Fruit fly (Drosophila melanogaster) whole organism, embryonic: ENCODE data around the gene GstD5.
A peak's percentile ranks its signal among the peaks of the same experiment; 100 is the strongest.

Source experiments
- B-H2 ChIP-seq: fragments of 200-800 bp; sonication (Bioruptor generic); optimal IDR thresholded peaks from 2 replicates; lab custom pipeline; 2018; ENCODE audit warnings: missing biosample characterization, mild to moderate bottlenecking, missing genetic modification characterization
- CG10209 ChIP-seq: fragments of 200-800 bp; sonication (Bioruptor generic); optimal IDR thresholded peaks from 3 replicates; lab custom pipeline; 2017; ENCODE audit warnings: missing biosample characterization, mild to moderate bottlenecking, missing genetic modification characterization, missing genetic modification reagents
- CG11696 ChIP-seq: fragments of 200-800 bp; sonication (Bioruptor generic); IDR thresholded peaks from 2 replicates; pipeline ENCODE4 v1.3.6; 2022; ENCODE audit warnings: missing biosample characterization, missing genetic modification characterization
- CG12071 ChIP-seq: fragments of 200-800 bp; sonication (Bioruptor generic); optimal IDR thresholded peaks from 3 replicates; lab custom pipeline; 2018; ENCODE audit warnings: missing biosample characterization, mild to moderate bottlenecking, missing genetic modification characterization
- CG12299 ChIP-seq: fragments of 200-800 bp; sonication (Bioruptor generic); optimal IDR thresholded peaks from 2 replicates; lab custom pipeline; 2018; ENCODE audit warnings: missing biosample characterization, mild to moderate bottlenecking, missing genetic modification characterization
- CG13123 ChIP-seq: fragments of 200-800 bp; sonication (Bioruptor generic); optimal IDR thresholded peaks from 2 replicates; lab custom pipeline; 2016; ENCODE audit warnings: missing biosample characterization, missing genetic modification characterization
- CG13894 ChIP-seq: fragments of 200-800 bp; sonication (Bioruptor generic); optimal IDR thresholded peaks from 3 replicates; lab custom pipeline; 2018; ENCODE audit warnings: missing biosample characterization, mild to moderate bottlenecking, missing genetic modification characterization, moderate library complexity
- CG17829 ChIP-seq: fragments of 200-800 bp; optimal IDR thresholded peaks from 2 replicates; lab custom pipeline; 2019; ENCODE audit warnings: missing biosample characterization, mild to moderate bottlenecking, missing genetic modification characterization, moderate library complexity
- CG2129 ChIP-seq: fragments of 200-800 bp; sonication (Bioruptor generic); IDR thresholded peaks from 2 replicates; pipeline ENCODE4 v1.3.6; 2022; ENCODE audit warnings: missing biosample characterization, missing genetic modification characterization; ENCODE audit not compliant: partially characterized antibody
- CG2712 ChIP-seq: fragments of 200-800 bp; optimal IDR thresholded peaks from 3 replicates; lab custom pipeline; 2019; ENCODE audit warnings: missing biosample characterization, mild to moderate bottlenecking, missing genetic modification characterization, moderate library complexity
- CG30403 ChIP-seq: fragments of 200-800 bp; sonication (Bioruptor generic); optimal IDR thresholded peaks from 3 replicates; lab custom pipeline; 2016; ENCODE audit warnings: missing biosample characterization, missing genetic modification characterization
- CG3163 ChIP-seq: fragments of 200-800 bp; sonication (Bioruptor generic); optimal IDR thresholded peaks from 3 replicates; lab custom pipeline; 2016; ENCODE audit warnings: missing biosample characterization, missing genetic modification characterization
- CG32532 ChIP-seq: fragments of 200-800 bp; sonication (Bioruptor generic); IDR thresholded peaks from 2 replicates; pipeline ENCODE4 v1.3.6; 2022; ENCODE audit warnings: missing biosample characterization, missing genetic modification characterization
- CG32772 ChIP-seq: fragments of 200-800 bp; sonication (Bioruptor generic); IDR thresholded peaks from 2 replicates; pipeline ENCODE4 v1.3.6; 2022; ENCODE audit warnings: missing biosample characterization, missing genetic modification characterization
- CG3995 ChIP-seq: fragments of 200-800 bp; sonication (Bioruptor generic); optimal IDR thresholded peaks from 3 replicates; lab custom pipeline; 2016; ENCODE audit warnings: missing biosample characterization, missing genetic modification characterization
- CG4282 ChIP-seq: fragments of 200-800 bp; sonication (Bioruptor generic); optimal IDR thresholded peaks from 2 replicates; lab custom pipeline; 2016; ENCODE audit warnings: missing biosample characterization, missing genetic modification characterization
- CG7271 ChIP-seq: fragments of 200-800 bp; sonication (Bioruptor generic); optimal IDR thresholded peaks from 2 replicates; lab custom pipeline; 2018; ENCODE audit warnings: missing biosample characterization, mild to moderate bottlenecking, missing genetic modification characterization, moderate library complexity
- CG7928 ChIP-seq: fragments of 200-800 bp; sonication (Bioruptor generic); optimal IDR thresholded peaks from 2 replicates; lab custom pipeline; 2017; ENCODE audit warnings: missing biosample characterization, mild to moderate bottlenecking, missing genetic modification characterization
- CG7987 ChIP-seq: fragments of 200-800 bp; sonication (Bioruptor generic); optimal IDR thresholded peaks from 2 replicates; lab custom pipeline; 2018; ENCODE audit warnings: missing biosample characterization, mild to moderate bottlenecking, missing genetic modification characterization, moderate library complexity
- CG8089 ChIP-seq: fragments of 200-800 bp; sonication (Bioruptor generic); optimal IDR thresholded peaks from 3 replicates; lab custom pipeline; 2016; ENCODE audit warnings: missing biosample characterization, missing genetic modification characterization
- CG8944 ChIP-seq: fragments of 200-800 bp; sonication (Bioruptor generic); optimal IDR thresholded peaks from 3 replicates; lab custom pipeline; 2016; ENCODE audit warnings: missing biosample characterization, missing genetic modification characterization
- Camta ChIP-seq: fragments of 200-800 bp; sonication (Bioruptor generic); optimal IDR thresholded peaks from 2 replicates; lab custom pipeline; 2016; ENCODE audit warnings: missing biosample characterization, missing genetic modification characterization
- CkIIα-i1 ChIP-seq: fragments of 200-800 bp; sonication (Bioruptor generic); IDR thresholded peaks from 2 replicates; pipeline ENCODE4 v1.3.6; 2022; ENCODE audit warnings: missing biosample characterization, missing genetic modification characterization
- Dek ChIP-seq: fragments of 200-800 bp; sonication (Bioruptor generic); optimal IDR thresholded peaks from 3 replicates; lab custom pipeline; 2019; ENCODE audit warnings: missing biosample characterization, mild to moderate bottlenecking, missing genetic modification characterization, moderate library complexity
- Fer3 ChIP-seq: fragments of 200-800 bp; sonication (Bioruptor generic); optimal IDR thresholded peaks from 2 replicates; lab custom pipeline; 2018; ENCODE audit warnings: missing biosample characterization, mild to moderate bottlenecking, missing genetic modification characterization, moderate library complexity
- H2.0 ChIP-seq: fragments of 200-800 bp; sonication (Bioruptor generic); IDR thresholded peaks from 2 replicates; pipeline ENCODE4 v1.3.6; 2022; ENCODE audit warnings: missing biosample characterization, missing genetic modification characterization
- HHEX ChIP-seq: fragments of 200-800 bp; sonication (Bioruptor generic); optimal IDR thresholded peaks from 3 replicates; lab custom pipeline; 2017; ENCODE audit warnings: missing biosample characterization, mild to moderate bottlenecking, missing genetic modification characterization, missing genetic modification reagents
- Opbp ChIP-seq: fragments of 200-800 bp; sonication (Bioruptor generic); IDR thresholded peaks from 3 replicates; pipeline ENCODE4 v1.3.6; 2022; ENCODE audit warnings: missing biosample characterization, missing genetic modification characterization; ENCODE audit not compliant: partially characterized antibody
- Rfx ChIP-seq: fragments of 200-800 bp; sonication (Bioruptor generic); IDR thresholded peaks from 2 replicates; pipeline ENCODE4 v1.3.6; 2022; ENCODE audit warnings: missing biosample characterization, missing genetic modification characterization
- Six4 ChIP-seq: fragments of 200-800 bp; sonication (Bioruptor generic); optimal IDR thresholded peaks from 2 replicates; lab custom pipeline; 2016; ENCODE audit warnings: missing biosample characterization, missing genetic modification characterization
- Taf1 ChIP-seq: fragments of 200-800 bp; sonication (Bioruptor generic); IDR thresholded peaks from 2 replicates; pipeline ENCODE4 v1.3.6; 2022; ENCODE audit warnings: missing biosample characterization, missing genetic modification characterization
- Tbp ChIP-seq: fragments of >200 bp; optimal IDR thresholded peaks from 2 replicates; lab custom pipeline; 2018; ENCODE audit warnings: missing biosample characterization, missing genetic modification characterization
- ac ChIP-seq: fragments of 200-800 bp; sonication (Bioruptor generic); optimal IDR thresholded peaks from 3 replicates; lab custom pipeline; 2017; ENCODE audit warnings: missing biosample characterization, mild to moderate bottlenecking, missing genetic modification characterization
- ara ChIP-seq: fragments of 200-800 bp; sonication (Bioruptor generic); IDR thresholded peaks from 2 replicates; pipeline ENCODE4 v1.3.6; 2022; ENCODE audit warnings: missing biosample characterization, missing genetic modification characterization
- ci ChIP-seq: fragments of 200-800 bp; sonication (Bioruptor generic); IDR thresholded peaks from 3 replicates; pipeline ENCODE4 v1.3.6; 2022; ENCODE audit warnings: missing biosample characterization, missing genetic modification characterization
- croc ChIP-seq: fragments of 200-800 bp; sonication (Bioruptor generic); conservative IDR thresholded peaks from 3 replicates; pipeline ENCODE4 v1.3.6; 2022; ENCODE audit warnings: missing biosample characterization, missing genetic modification characterization
- dmrt99B ChIP-seq: fragments of 200-800 bp; sonication (Bioruptor generic); optimal IDR thresholded peaks from 2 replicates; lab custom pipeline; 2018; ENCODE audit warnings: missing biosample characterization, mild to moderate bottlenecking, missing genetic modification characterization, moderate library complexity
- fd3F ChIP-seq: fragments of 200-800 bp; sonication (Bioruptor generic); optimal IDR thresholded peaks from 2 replicates; lab custom pipeline; 2018; ENCODE audit warnings: missing biosample characterization, mild to moderate bottlenecking, missing genetic modification characterization, moderate library complexity
- gem ChIP-seq: fragments of 200-800 bp; sonication (Bioruptor generic); optimal IDR thresholded peaks from 2 replicates; lab custom pipeline; 2019; ENCODE audit warnings: missing biosample characterization, mild to moderate bottlenecking, missing genetic modification characterization, moderate library complexity
- h ChIP-seq: fragments of >200 bp; optimal IDR thresholded peaks from 2 replicates; lab custom pipeline; 2017
- hbn ChIP-seq: fragments of 200-800 bp; sonication (Bioruptor generic); IDR thresholded peaks from 2 replicates; pipeline ENCODE4 v1.3.6; 2022; ENCODE audit warnings: missing biosample characterization, missing genetic modification characterization; ENCODE audit not compliant: partially characterized antibody
- jing ChIP-seq: fragments of 200-800 bp; sonication (Bioruptor generic); optimal IDR thresholded peaks from 2 replicates; lab custom pipeline; 2018; ENCODE audit warnings: missing biosample characterization, mild to moderate bottlenecking, missing genetic modification characterization
- kah ChIP-seq: fragments of 200-800 bp; sonication (Bioruptor generic); optimal IDR thresholded peaks from 2 replicates; lab custom pipeline; 2018; ENCODE audit warnings: missing biosample characterization, mild to moderate bottlenecking, missing genetic modification characterization
- lilli ChIP-seq: fragments of 200-800 bp; sonication (Bioruptor generic); optimal IDR thresholded peaks from 3 replicates; lab custom pipeline; 2016; ENCODE audit warnings: missing biosample characterization, missing genetic modification characterization
- maf-S ChIP-seq: fragments of 200-800 bp; sonication (Bioruptor generic); optimal IDR thresholded peaks from 2 replicates; lab custom pipeline; 2016; ENCODE audit warnings: missing biosample characterization, missing genetic modification characterization
- onecut ChIP-seq: fragments of 200-800 bp; sonication (Bioruptor generic); IDR thresholded peaks from 2 replicates; pipeline ENCODE4 v1.3.6; 2022; ENCODE audit warnings: missing biosample characterization, missing genetic modification characterization
- pfk ChIP-seq: fragments of 200-800 bp; sonication (Bioruptor generic); optimal IDR thresholded peaks from 2 replicates; lab custom pipeline; 2018; ENCODE audit warnings: missing biosample characterization, mild to moderate bottlenecking, missing genetic modification characterization, moderate library complexity
- pnt ChIP-seq: fragments of 200-800 bp; sonication (Bioruptor generic); optimal IDR thresholded peaks from 3 replicates; lab custom pipeline; 2016; ENCODE audit warnings: missing biosample characterization, missing genetic modification characterization
- schlank ChIP-seq: fragments of 200-800 bp; sonication (Bioruptor generic); optimal IDR thresholded peaks from 2 replicates; lab custom pipeline; 2018; ENCODE audit warnings: missing biosample characterization, mild to moderate bottlenecking, missing genetic modification characterization
- sr ChIP-seq: fragments of 200-800 bp; sonication (Bioruptor generic); IDR thresholded peaks from 3 replicates; pipeline ENCODE4 v1.3.6; 2022; ENCODE audit warnings: missing biosample characterization, missing genetic modification characterization
- usp ChIP-seq: fragments of >200 bp; optimal IDR thresholded peaks from 2 replicates; lab custom pipeline; 2017; ENCODE audit warnings: missing biosample characterization, missing genetic modification characterization
- wor ChIP-seq: fragments of 200-800 bp; sonication (Bioruptor generic); IDR thresholded peaks from 2 replicates; pipeline ENCODE4 v1.3.6; 2022; ENCODE audit warnings: missing biosample characterization, missing genetic modification characterization

GstD5 gene

DNA sequence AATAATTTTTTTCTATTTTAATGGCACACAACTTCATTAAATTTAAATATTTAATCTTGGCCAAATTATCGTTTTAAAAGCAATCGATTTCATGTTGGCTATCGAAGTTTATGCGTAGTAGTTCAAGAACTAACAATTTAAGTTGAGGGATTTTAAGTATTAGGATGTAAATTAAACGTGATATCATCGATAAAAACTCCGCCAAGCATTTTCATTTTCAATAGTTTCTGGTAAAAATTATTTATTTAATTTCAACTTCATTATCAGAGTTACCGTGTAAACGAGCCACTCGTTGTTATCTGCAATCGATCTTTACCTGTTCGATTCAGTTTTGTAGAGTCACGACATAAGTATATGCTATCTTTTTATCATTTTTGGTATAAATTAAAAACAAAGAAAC, 27.4 kb downstream of the GstD5 start (continued):
- TF ChIP-seq CG32532 (GFP tag; lab: Robert Waterston, UW) (peak; percentile 96), CG3163 (peak; percentile 75), dmrt99B (tag; lab: Kevin White, UChicago) (peak; percentile 100), CG4282 (peak; percentile 76), schlank (tag; lab: Kevin White, UChicago) (peak; percentile 94), lilli (GFP tag; lab: Kevin White, UChicago) (peak; percentile 96), CG32772 (GFP tag; lab: Robert Waterston, UW) (peak; percentile 88), CG7271 (peak; percentile 98), Taf1 (peak; percentile 92), sr (GFP tag; lab: Robert Waterston, UW) (peak; percentile 83), ac (GFP tag; lab: Kevin White, UChicago) (peak; percentile 95), B-H2 (peak; percentile 98), croc (GFP tag; lab: Robert Waterston, UW) (peak; percentile 91), kah (GFP tag; lab: Kevin White, UChicago) (peak; percentile 97), ci (peak; percentile 99), CG7928 (GFP tag; lab: Kevin White, UChicago) (peak; percentile 88), Rfx (GFP tag; lab: Robert Waterston, UW) (peak; percentile 97), gem (tag; lab: Kevin White, UChicago) (peak; percentile 99), Fer3 (peak; percentile 99), Dek (tag; lab: Kevin White, UChicago) (peak; percentile 97), maf-S (GFP tag; lab: Kevin White, UChicago) (peak; percentile 94), usp (GFP tag; lab: Kevin White, UChicago) (no peak), CG13894 (peak; percentile 99), onecut (peak; percentile 97), CG3995 (GFP tag; lab: Kevin White, UChicago) (peak; percentile 89), fd3F (GFP tag; lab: Kevin White, UChicago) (peak; percentile 95), pnt (GFP tag; lab: Kevin White, UChicago) (peak; percentile 87), CG12071 (GFP tag; lab: Kevin White, UChicago) (peak; percentile 100), ara (GFP tag; lab: Robert Waterston, UW) (peak; percentile 99), CG2129 (GFP tag; lab: Robert Waterston, UW) (no peak), CG8944 (GFP tag; lab: Kevin White, UChicago) (peak; percentile 87), CG12299 (tag; lab: Kevin White, UChicago) (peak; percentile 98), H2.0 (peak; percentile 96), hbn (GFP tag; lab: Robert Waterston, UW) (peak; percentile 36; the same call in 1 of the 2 replicates), CG10209 (GFP tag; lab: Kevin White, UChicago) (peak; percentile 97), jing (GFP tag; lab: Kevin White, UChicago) (peak; percentile 93), CG13123 (GFP tag; lab: Kevin White, UChicago) (peak; percentile 84), CG17829 (tag; lab: Kevin White, UChicago) (peak; percentile 99), CG30403 (GFP tag; lab: Kevin White, UChicago) (peak; percentile 96), h (lab: Kevin White, UChicago) (no peak), HHEX (GFP tag; lab: Kevin White, UChicago) (peak; percentile 98), CG7987 (peak; percentile 96), CG11696 (peak; percentile 95), CG8089 (GFP tag; lab: Kevin White, UChicago) (peak; percentile 88), pfk (GFP tag; lab: Kevin White, UChicago) (peak; percentile 76), Tbp (GFP tag; lab: Kevin White, UChicago) (no peak), CkIIα-i1 (GFP tag; lab: Robert Waterston, UW) (peak; percentile 71; the same call in 1 of the 2 replicates), Camta (GFP tag; lab: Kevin White, UChicago) (peak; percentile 96), Six4 (peak; percentile 99), CG2712 (peak; percentile 99), wor (GFP tag; lab: Robert Waterston, UW) (peak; percentile 92), Opbp (GFP tag; lab: Robert Waterston, UW) (no peak)
